Fruit fly (Drosophila melanogaster) whole organism, embryonic: ENCODE results near the gene dsx-c73A.

Source experiments
- CG10366 ChIP-seq: fragments of 200-800 bp; sonication (Bioruptor generic); IDR thresholded peaks from 2 replicates; pipeline ENCODE4 v1.3.6; 2022; ENCODE audit warnings: missing biosample characterization, missing genetic modification characterization
- CG12942 ChIP-seq: fragments of 200-800 bp; sonication (Bioruptor generic); optimal IDR thresholded peaks from 3 replicates; lab custom pipeline; 2016; ENCODE audit warnings: missing biosample characterization, missing genetic modification characterization
- CG13296 ChIP-seq: fragments of 200-800 bp; sonication (Bioruptor generic); optimal IDR thresholded peaks from 3 replicates; lab custom pipeline; 2018; ENCODE audit warnings: missing biosample characterization, mild to moderate bottlenecking, missing genetic modification characterization
- CG14441 ChIP-seq: fragments of 200-800 bp; sonication (Bioruptor generic); IDR thresholded peaks from 2 replicates; pipeline ENCODE4 v1.3.6; 2022; ENCODE audit warnings: missing biosample characterization, missing genetic modification characterization
- CG15514 ChIP-seq: fragments of 200-800 bp; sonication (Bioruptor generic); optimal IDR thresholded peaks from 3 replicates; lab custom pipeline; 2017; ENCODE audit warnings: missing biosample characterization, missing genetic modification characterization, mild to moderate bottlenecking, moderate library complexity, missing genetic modification reagents
- CG1603 ChIP-seq: fragments of 200-800 bp; sonication (Bioruptor generic); optimal IDR thresholded peaks from 2 replicates; lab custom pipeline; 2019; ENCODE audit warnings: missing biosample characterization, mild to moderate bottlenecking, missing genetic modification characterization, moderate library complexity
- CG16815 ChIP-seq: fragments of 200-800 bp; sonication (Bioruptor generic); optimal IDR thresholded peaks from 3 replicates; lab custom pipeline; 2017; ENCODE audit warnings: missing biosample characterization, mild to moderate bottlenecking, missing genetic modification characterization
- CG2129 ChIP-seq: fragments of 200-800 bp; sonication (Bioruptor generic); IDR thresholded peaks from 2 replicates; pipeline ENCODE4 v1.3.6; 2022; ENCODE audit warnings: missing biosample characterization, missing genetic modification characterization; ENCODE audit not compliant: partially characterized antibody
- CG31441 ChIP-seq: fragments of 200-800 bp; sonication (Bioruptor generic); IDR thresholded peaks from 2 replicates; pipeline ENCODE4 v1.3.6; 2022; ENCODE audit warnings: missing biosample characterization, missing genetic modification characterization
- CG33557 ChIP-seq: fragments of 200-800 bp; sonication (Bioruptor generic); optimal IDR thresholded peaks from 2 replicates; lab custom pipeline; 2019; ENCODE audit warnings: missing biosample characterization, mild to moderate bottlenecking, missing genetic modification characterization, moderate library complexity
- CG3847 ChIP-seq: fragments of 200-800 bp; sonication (Bioruptor generic); IDR thresholded peaks from 2 replicates; pipeline ENCODE4 v1.3.6; 2022; ENCODE audit warnings: missing biosample characterization, missing genetic modification characterization
- CG42726 ChIP-seq: fragments of 200-800 bp; sonication (Bioruptor generic); IDR thresholded peaks from 2 replicates; pipeline ENCODE4 v1.3.6; 2022; ENCODE audit warnings: missing biosample characterization, missing genetic modification characterization; ENCODE audit not compliant: partially characterized antibody
- CG4282 ChIP-seq: fragments of 200-800 bp; sonication (Bioruptor generic); optimal IDR thresholded peaks from 2 replicates; lab custom pipeline; 2016; ENCODE audit warnings: missing biosample characterization, missing genetic modification characterization
- CG4424 ChIP-seq: fragments of 200-800 bp; sonication (Bioruptor generic); optimal IDR thresholded peaks from 3 replicates; lab custom pipeline; 2016; ENCODE audit warnings: missing biosample characterization, missing genetic modification characterization
- CG5180 ChIP-seq: fragments of 200-800 bp; sonication (Bioruptor generic); optimal IDR thresholded peaks from 3 replicates; lab custom pipeline; 2017; ENCODE audit warnings: missing biosample characterization, missing genetic modification characterization, mild to moderate bottlenecking, moderate library complexity, missing genetic modification reagents
- CG6254 ChIP-seq: fragments of 200-800 bp; sonication (Bioruptor generic); optimal IDR thresholded peaks from 3 replicates; lab custom pipeline; 2017; ENCODE audit warnings: mild to moderate bottlenecking, missing biosample characterization, missing genetic modification reagents, missing genetic modification characterization
- CG6689 ChIP-seq: fragments of 200-800 bp; sonication (Bioruptor generic); IDR thresholded peaks from 2 replicates; pipeline ENCODE4 v1.3.6; 2022; ENCODE audit warnings: missing biosample characterization, missing genetic modification characterization
- CG7839 ChIP-seq: fragments of 200-800 bp; sonication (Bioruptor generic); optimal IDR thresholded peaks from 3 replicates; lab custom pipeline; 2018; ENCODE audit warnings: missing biosample characterization, mild to moderate bottlenecking, missing genetic modification characterization, moderate library complexity
- CG8924 ChIP-seq: fragments of 200-800 bp; optimal IDR thresholded peaks from 3 replicates; lab custom pipeline; 2019; ENCODE audit warnings: missing biosample characterization, mild to moderate bottlenecking, missing genetic modification characterization, moderate library complexity
- Chrac-16 ChIP-seq: fragments of 200-800 bp; sonication (Bioruptor generic); optimal IDR thresholded peaks from 3 replicates; lab custom pipeline; 2016; ENCODE audit warnings: missing biosample characterization, missing genetic modification characterization
- D19A ChIP-seq: fragments of 200-800 bp; optimal IDR thresholded peaks from 3 replicates; lab custom pipeline; 2019; ENCODE audit warnings: missing biosample characterization, mild to moderate bottlenecking, missing genetic modification characterization, moderate library complexity
- Eip74EF ChIP-seq, 2 experiments: fragments of 200-800 bp in 1 of 2; fragments of >200 bp in 1 of 2; sonication (Bioruptor generic) in 1 of 2; optimal IDR thresholded peaks; 2 replicates each; lab custom pipeline; 2017 to 2019; ENCODE audit warnings: missing biosample characterization in 2 of 2, missing genetic modification characterization in 2 of 2, mild to moderate bottlenecking in 1 of 2, moderate library complexity in 1 of 2
- Ets65A ChIP-seq: fragments of 200-800 bp; sonication (Bioruptor generic); peaks from one replicate; lab custom pipeline; 2016; ENCODE audit warnings: missing biosample characterization, missing genetic modification characterization
- Fer1 ChIP-seq: fragments of 200-800 bp; sonication (Bioruptor generic); optimal IDR thresholded peaks from 2 replicates; lab custom pipeline; 2017; ENCODE audit warnings: missing biosample characterization, mild to moderate bottlenecking, missing genetic modification characterization
- H15 ChIP-seq: fragments of 200-800 bp; sonication (Bioruptor generic); IDR thresholded peaks from 3 replicates; pipeline ENCODE4 v1.3.6; 2022; ENCODE audit warnings: missing biosample characterization, missing genetic modification characterization
- HLH3B ChIP-seq: fragments of 200-800 bp; sonication (Bioruptor generic); IDR thresholded peaks from 2 replicates; pipeline ENCODE4 v1.3.6; 2022; ENCODE audit warnings: missing biosample characterization, missing genetic modification characterization
- Hr51 ChIP-seq, 2 experiments: fragments of 200-800 bp; sonication (Bioruptor generic); optimal IDR thresholded peaks; 2 replicates in 1 of 2; 3 replicates in 1 of 2; lab custom pipeline; 2016 to 2018; ENCODE audit warnings: missing biosample characterization in 2 of 2, missing genetic modification characterization in 2 of 2, mild to moderate bottlenecking in 1 of 2, moderate library complexity in 1 of 2
- NC2α ChIP-seq: fragments of 200-800 bp; sonication (Bioruptor generic); optimal IDR thresholded peaks from 2 replicates; lab custom pipeline; 2016; ENCODE audit warnings: missing biosample characterization, missing genetic modification characterization
- Nf-YC ChIP-seq: fragments of 200-800 bp; optimal IDR thresholded peaks from 3 replicates; lab custom pipeline; 2019; ENCODE audit warnings: missing biosample characterization, mild to moderate bottlenecking, missing genetic modification characterization, moderate library complexity
- PHDP ChIP-seq: fragments of 200-800 bp; sonication (Bioruptor generic); optimal IDR thresholded peaks from 3 replicates; lab custom pipeline; 2018; ENCODE audit warnings: missing biosample characterization, mild to moderate bottlenecking, missing genetic modification characterization, moderate library complexity
- Sox102F ChIP-seq: fragments of 200-800 bp; sonication (Bioruptor generic); optimal IDR thresholded peaks from 2 replicates; lab custom pipeline; 2018; ENCODE audit warnings: missing biosample characterization, mild to moderate bottlenecking, missing genetic modification characterization, moderate library complexity
- Xbp1 ChIP-seq: fragments of 200-800 bp; sonication (Bioruptor generic); optimal IDR thresholded peaks from 3 replicates; lab custom pipeline; 2016; ENCODE audit warnings: missing biosample characterization, mild to moderate bottlenecking, missing genetic modification characterization
- ase ChIP-seq: fragments of 200-800 bp; sonication (Bioruptor generic); IDR thresholded peaks from 3 replicates; pipeline ENCODE4 v1.3.6; 2022; ENCODE audit warnings: missing biosample characterization, missing genetic modification characterization
- cad ChIP-seq: fragments of >200 bp; optimal IDR thresholded peaks from 2 replicates; lab custom pipeline; 2017; ENCODE audit warnings: missing biosample characterization, missing genetic modification characterization
- chif ChIP-seq, 2 experiments: fragments of 200-800 bp; sonication (Bioruptor generic); optimal IDR thresholded peaks; 3 replicates each; lab custom pipeline; 2016; ENCODE audit warnings: missing biosample characterization in 2 of 2, missing genetic modification characterization in 2 of 2
- ci ChIP-seq: fragments of 200-800 bp; sonication (Bioruptor generic); IDR thresholded peaks from 3 replicates; pipeline ENCODE4 v1.3.6; 2022; ENCODE audit warnings: missing biosample characterization, missing genetic modification characterization
- esg ChIP-seq: fragments of 200-800 bp; sonication (Bioruptor generic); conservative IDR thresholded peaks from 2 replicates; pipeline ENCODE4 v1.3.6; 2022; ENCODE audit warnings: missing biosample characterization, missing genetic modification characterization
- eve ChIP-seq, 2 experiments: fragments of >200 bp; optimal IDR thresholded peaks; 2 replicates each; lab custom pipeline; 2017; ENCODE audit warnings: missing biosample characterization in 2 of 2, missing genetic modification characterization in 2 of 2
- hth ChIP-seq: fragments of >200 bp; optimal IDR thresholded peaks from 2 replicates; lab custom pipeline; 2017; ENCODE audit warnings: inconsistent platforms
- kay ChIP-seq: fragments of 200-800 bp; sonication (Bioruptor generic); optimal IDR thresholded peaks from 2 replicates; lab custom pipeline; 2016; ENCODE audit warnings: missing biosample characterization, missing genetic modification characterization
- nmo ChIP-seq: fragments of 200-800 bp; sonication (Bioruptor generic); optimal IDR thresholded peaks from 2 replicates; lab custom pipeline; 2018; ENCODE audit warnings: missing biosample characterization, mild to moderate bottlenecking, missing genetic modification characterization, moderate library complexity
- onecut ChIP-seq: fragments of 200-800 bp; sonication (Bioruptor generic); IDR thresholded peaks from 2 replicates; pipeline ENCODE4 v1.3.6; 2022; ENCODE audit warnings: missing biosample characterization, missing genetic modification characterization
- otp ChIP-seq: fragments of 200-800 bp; sonication (Bioruptor generic); IDR thresholded peaks from 3 replicates; pipeline ENCODE4, ENCODE4 v1.3.6; 2022; ENCODE audit warnings: missing biosample characterization, missing genetic modification characterization
- p53 ChIP-seq: fragments of 200-800 bp; sonication (Bioruptor generic); optimal IDR thresholded peaks from 2 replicates; lab custom pipeline; 2016; ENCODE audit warnings: missing biosample characterization, missing genetic modification characterization
- sens ChIP-seq: fragments of 200-800 bp; sonication (Bioruptor generic); peaks from one replicate; lab custom pipeline; 2016; ENCODE audit warnings: missing biosample characterization, missing genetic modification characterization
- slbo ChIP-seq: fragments of 200-800 bp; sonication (Bioruptor generic); IDR thresholded peaks from 2 replicates; pipeline ENCODE4 v1.3.6; 2022; ENCODE audit warnings: missing biosample characterization, missing genetic modification characterization
- sr ChIP-seq: fragments of 200-800 bp; sonication (Bioruptor generic); IDR thresholded peaks from 3 replicates; pipeline ENCODE4 v1.3.6; 2022; ENCODE audit warnings: missing biosample characterization, missing genetic modification characterization
- unpg ChIP-seq: fragments of 200-800 bp; sonication (Bioruptor generic); optimal IDR thresholded peaks from 3 replicates; lab custom pipeline; 2018; ENCODE audit warnings: missing biosample characterization, mild to moderate bottlenecking, missing genetic modification characterization, moderate library complexity
- vvl ChIP-seq: fragments of 200-800 bp; sonication (Bioruptor generic); IDR thresholded peaks from 2 replicates; pipeline ENCODE4 v1.3.6; 2022; ENCODE audit warnings: missing biosample characterization, missing genetic modification characterization
- wor ChIP-seq: fragments of 200-800 bp; sonication (Bioruptor generic); IDR thresholded peaks from 2 replicates; pipeline ENCODE4 v1.3.6; 2022; ENCODE audit warnings: missing biosample characterization, missing genetic modification characterization
- yki ChIP-seq: fragments of >200 bp; optimal IDR thresholded peaks from 3 replicates; lab custom pipeline; 2018

Gene dsx-c73A

DNA sequence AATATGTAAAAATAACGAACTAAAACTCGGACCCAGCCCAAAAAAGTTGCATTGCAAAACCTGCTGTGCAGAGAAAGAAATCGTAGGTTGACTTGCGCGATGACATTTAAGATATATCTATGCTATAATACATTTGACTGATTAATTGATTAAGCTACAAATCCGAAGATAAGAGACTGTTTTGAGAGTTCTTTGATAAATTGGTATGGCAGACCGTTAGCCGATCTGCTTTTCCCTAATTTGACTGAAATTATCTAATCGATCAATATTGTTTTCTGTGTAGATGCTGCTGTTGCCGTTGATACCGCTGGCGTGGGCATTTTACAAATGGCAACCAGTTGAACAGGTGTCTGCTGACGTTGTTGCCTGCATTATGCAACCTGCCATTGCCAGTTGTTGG lies 30.4 kb upstream of the dsx-c73A start (continued):
- TF ChIP-seq CG4282 (GFP tag; lab: Kevin White, UChicago) = no peak
- TF ChIP-seq Ets65A = peak; percentile 75
- TF ChIP-seq CG15514 = no peak
- no peak for TF ChIP-seq cad
- TF ChIP-seq Xbp1 (GFP tag; lab: Kevin White, UChicago) = peak; percentile 5
- TF ChIP-seq sens = peak; percentile 52
- peak; percentile 29 for TF ChIP-seq CG5180
- 0 out of 3 replicates have a peak, but pooled peaks have one; percentile 12 for TF ChIP-seq ase (GFP tag; lab: Robert Waterston, UW)
- TF ChIP-seq D19A (tag; lab: Kevin White, UChicago) = peak; percentile 24
- TF ChIP-seq slbo (GFP tag; lab: Robert Waterston, UW) = no peak
- TF ChIP-seq Sox102F (GFP tag; lab: Kevin White, UChicago) = peak; percentile 70
- no peak for TF ChIP-seq CG6254 (GFP tag; lab: Kevin White, UChicago)
- TF ChIP-seq CG2129 (GFP tag; lab: Robert Waterston, UW) = no peak
- TF ChIP-seq Hr51 (GFP tag; optimal IDR thresholded peaks at IDR 0.05; lab: Kevin White, UChicago) = peak in 1 of 2 experiments; percentile 78
- TF ChIP-seq CG33557 (GFP tag; lab: Kevin White, UChicago) = no peak
- no peak for TF ChIP-seq wor (GFP tag; lab: Robert Waterston, UW)
- TF ChIP-seq PHDP (tag; lab: Kevin White, UChicago) = peak; percentile 2
- TF ChIP-seq HLH3B = 0 out of 2 replicates have a peak, but pooled peaks have one; percentile 17
- TF ChIP-seq yki = no peak
- TF ChIP-seq Nf-YC (tag; lab: Kevin White, UChicago) = peak; percentile 14
- TF ChIP-seq CG42726 (GFP tag; lab: Robert Waterston, UW) = no peak
- peak; percentile 21 for TF ChIP-seq CG13296 (GFP tag; lab: Kevin White, UChicago)
- TF ChIP-seq CG16815 (GFP tag; lab: Kevin White, UChicago) = no peak
- TF ChIP-seq sr = peak; percentile 32; the same call in 1 of the 3 replicates
- TF ChIP-seq CG8924 (tag; lab: Kevin White, UChicago) = peak; percentile 33
- 0 out of 2 replicates have a peak, but pooled peaks have one; percentile 18 for TF ChIP-seq CG6689 (GFP tag; lab: Robert Waterston, UW)
- TF ChIP-seq H15 = 0 out of 3 replicates have a peak, but pooled peaks have one; percentile 8
- no peak for TF ChIP-seq CG12942 (GFP tag; lab: Kevin White, UChicago)
- TF ChIP-seq CG10366 (GFP tag; lab: Robert Waterston, UW) = peak; percentile 30
- TF ChIP-seq nmo = peak; percentile 16
- peak; percentile 59 for TF ChIP-seq CG1603 (tag; lab: Kevin White, UChicago)
- peak; percentile 50; the same call in 1 of the 2 replicates for TF ChIP-seq CG14441 (GFP tag; lab: Robert Waterston, UW)
- peak in 1 of 2 experiments; percentile 66 for TF ChIP-seq eve (GFP tag; optimal IDR thresholded peaks at IDR 0.05; lab: Kevin White, UChicago)
- 0 out of 2 replicates have a peak, but pooled peaks have one; percentile 4 for TF ChIP-seq esg (GFP tag; lab: Robert Waterston, UW)
- peak; percentile 6 for TF ChIP-seq Fer1 (GFP tag; lab: Kevin White, UChicago)
- TF ChIP-seq CG7839 (tag; lab: Kevin White, UChicago) = peak; percentile 39
- no peak for TF ChIP-seq Chrac-16
- no peak for TF ChIP-seq hth (lab: Kevin White, UChicago)
- peak; percentile 51 for TF ChIP-seq unpg (GFP tag; lab: Kevin White, UChicago)
- TF ChIP-seq otp (GFP tag; lab: Robert Waterston, UW) = no peak
- TF ChIP-seq kay (GFP tag; lab: Kevin White, UChicago) = no peak
- TF ChIP-seq Eip74EF (GFP tag; optimal IDR thresholded peaks at IDR 0.05; lab: Kevin White, UChicago) = peak in 1 of 2 experiments; percentile 41
- no peak for TF ChIP-seq onecut (GFP tag; lab: Robert Waterston, UW)
- TF ChIP-seq chif (GFP tag; optimal IDR thresholded peaks at IDR 0.05; lab: Kevin White, UChicago) = peak in 1 of 2 experiments; percentile 16
- peak; percentile 40; the same call in 1 of the 3 replicates for TF ChIP-seq ci (GFP tag; lab: Robert Waterston, UW)
- peak; percentile 55; the same call in 1 of the 2 replicates for TF ChIP-seq CG31441 (GFP tag; lab: Robert Waterston, UW)
- TF ChIP-seq vvl (GFP tag; lab: Robert Waterston, UW) = peak; percentile 47; the same call in 1 of the 2 replicates
- TF ChIP-seq CG3847 = no peak
- TF ChIP-seq p53 (GFP tag; lab: Kevin White, UChicago) = no peak
- TF ChIP-seq CG4424 = peak; percentile 2
- no peak for TF ChIP-seq NC2α
